Worm (Caenorhabditis elegans): ENCODE results near the gene Y75B8A.37.
A peak's percentile ranks its signal among the peaks of the same experiment; 100 is the strongest.

The Y75B8A.37 gene

ce11 chrIII:12331300-12331699 is 16.0 kb downstream of the Y75B8A.37 start:
- TF ChIP-seq skn-1 (tag; optimal IDR thresholded peaks at IDR 0.05), result no peak
- TF ChIP-seq nhr-11 (tag; optimal IDR thresholded peaks at IDR 0.05), result no peak
- TF ChIP-seq nhr-71 (tag; optimal IDR thresholded peaks at IDR 0.05), result no peak
- no peak for TF ChIP-seq sptf-1 (tag; optimal IDR thresholded peaks at IDR 0.05)
- TF ChIP-seq dsc-1 (tag; optimal IDR thresholded peaks at IDR 0.05), result no peak
- no peak for TF ChIP-seq fkh-10 (GFP tag; optimal IDR thresholded peaks at IDR 0.05)
- no peak for TF ChIP-seq ama-1 (optimal IDR thresholded peaks at IDR 0.05)
- no peak for TF ChIP-seq nhr-77 (tag; optimal IDR thresholded peaks at IDR 0.05)
- TF ChIP-seq C34B4.2 (tag; optimal IDR thresholded peaks at IDR 0.05), result no peak
- no peak for TF ChIP-seq ceh-88 (GFP tag; IDR thresholded peaks at IDR 0.05)
- no peak for TF ChIP-seq tbx-2 (tag; optimal IDR thresholded peaks at IDR 0.05)
- TF ChIP-seq fkh-8 (tag; optimal IDR thresholded peaks at IDR 0.05), result no peak
- TF ChIP-seq lin-14 (GFP tag; optimal IDR thresholded peaks at IDR 0.05), result no peak
- no peak for TF ChIP-seq zip-4 (GFP tag; optimal IDR thresholded peaks at IDR 0.05)
- no peak for TF ChIP-seq aha-1 (tag; optimal IDR thresholded peaks at IDR 0.05)
- TF ChIP-seq C04F5.9 (tag; optimal IDR thresholded peaks at IDR 0.05), result no peak
- no peak for TF ChIP-seq hpl-2 (GFP tag; optimal IDR thresholded peaks at IDR 0.05)

- TF ChIP-seq unc-30 (tag; optimal IDR thresholded peaks at IDR 0.05) (no peak), ceh-8 (GFP tag; optimal IDR thresholded peaks at IDR 0.05) (no peak), skn-1 (tag; optimal IDR thresholded peaks at IDR 0.05) (no peak), zag-1 (tag; optimal IDR thresholded peaks at IDR 0.05) (no peak), lin-35 (GFP tag; optimal IDR thresholded peaks at IDR 0.05) (no peak)
Measured at ce11 chrIII:12333445-12333844, 18.2 kb downstream of the Y75B8A.37 start, which contains the start of gene zip-1. Gene zip-1 (plus strand): TSS chrIII:12333745.

- TF ChIP-seq snpc-4 (tag; optimal IDR thresholded peaks at IDR 0.05), result no peak
- no peak for TF ChIP-seq efl-1 (optimal IDR thresholded peaks at IDR 0.05)
- peak in 1 of 2 experiments; percentile 46 for TF ChIP-seq efl-1 (GFP tag; optimal IDR thresholded peaks at IDR 0.05 in 1 of 2)
Measured at ce11 chrIII:12334268-12334667, 19.0 kb downstream of the Y75B8A.37 start.

- TF ChIP-seq ces-1 (GFP tag; optimal IDR thresholded peaks at IDR 0.05) (no peak), snu-23 (GFP tag; optimal IDR thresholded peaks at IDR 0.05) (peak; percentile 88), C16A3.4 (tag; optimal IDR thresholded peaks at IDR 0.05) (peak; percentile 44), ztf-4 (tag; optimal IDR thresholded peaks at IDR 0.05) (peak; percentile 44), nhr-47 (tag; optimal IDR thresholded peaks at IDR 0.05) (peak; percentile 67), dpl-1 (GFP tag; optimal IDR thresholded peaks at IDR 0.05) (peak; percentile 63 to 67 (median 63)), mab-9 (GFP tag; IDR thresholded peaks at IDR 0.05) (no peak), dsc-1 (tag; optimal IDR thresholded peaks at IDR 0.05) (peak; percentile 16), tbx-2 (tag; optimal IDR thresholded peaks at IDR 0.05) (peak; percentile 78), nhr-90 (tag; optimal IDR thresholded peaks at IDR 0.05; ENCODE audit: poor library complexity) (peak; percentile 76), lin-14 (GFP tag; optimal IDR thresholded peaks at IDR 0.05) (peak; percentile 92), nhr-20 (tag; optimal IDR thresholded peaks at IDR 0.05) (peak; percentile 92), ceh-90 (tag; optimal IDR thresholded peaks at IDR 0.05) (no peak), C34B4.2 (tag; optimal IDR thresholded peaks at IDR 0.05) (no peak), efl-1 (optimal IDR thresholded peaks at IDR 0.05) (peak; percentile 76), efl-1 (GFP tag; optimal IDR thresholded peaks at IDR 0.05 in 1 of 2) (peak; percentile 59 to 94), lin-15B (tag; optimal IDR thresholded peaks at IDR 0.05) (peak; percentile 9), F16B12.6 (tag; optimal IDR thresholded peaks at IDR 0.05) (peak; percentile 33), ceh-82 (tag; optimal IDR thresholded peaks at IDR 0.05) (peak in 2 of 3 experiments; percentile 46 to 67), mep-1 (tag; optimal IDR thresholded peaks at IDR 0.05) (peak; percentile 58), jun-1 (tag; optimal IDR thresholded peaks at IDR 0.05) (peak; percentile 78), nhr-77 (tag; optimal IDR thresholded peaks at IDR 0.05) (peak; percentile 73), xbp-1 (tag; optimal IDR thresholded peaks at IDR 0.05) (peak; percentile 58), rnt-1 (tag; optimal IDR thresholded peaks at IDR 0.05) (peak; percentile 69), sptf-1 (tag; optimal IDR thresholded peaks at IDR 0.05) (no peak), elt-3 (tag; optimal IDR thresholded peaks at IDR 0.05) (peak in 4 of 6 experiments; percentile 20 to 66 (median 55)), swsn-7 (tag; optimal IDR thresholded peaks at IDR 0.05) (peak; percentile 68), ets-5 (GFP tag; IDR thresholded peaks at IDR 0.05) (no peak), skn-1 (tag; optimal IDR thresholded peaks at IDR 0.05) (peak; percentile 69), blmp-1 (tag; optimal IDR thresholded peaks at IDR 0.05) (peak; percentile 88), nhr-71 (tag; optimal IDR thresholded peaks at IDR 0.05) (peak; percentile 92), mdl-1 (tag; optimal IDR thresholded peaks at IDR 0.05) (peak in 1 of 2 experiments; percentile 69), hpl-2 (GFP tag; optimal IDR thresholded peaks at IDR 0.05) (no peak)
Measured at ce11 chrIII:12335400-12335994, 20.2 kb downstream of the Y75B8A.37 start.

Data from whole organism, L1 larva.